Worm (Caenorhabditis elegans) whole organism, late embryonic: ENCODE data around the gene pmp-5.

ENCODE experiments used
- C08G9.2 ChIP-seq: sonication (generic microtip); optimal IDR thresholded peaks from 2 replicates; lab custom pipeline; 2016; ENCODE audit warnings: mild to moderate bottlenecking, missing genetic modification characterization, moderate library complexity, missing compliant biosample characterization
- C38D4.7 ChIP-seq: fragments of 200-800 bp; sonication (Bioruptor generic); optimal IDR thresholded peaks from 2 replicates; lab custom pipeline; 2018; ENCODE audit warnings: mild to moderate bottlenecking, missing genetic modification characterization, moderate library complexity, missing compliant biosample characterization
- F13H6.1 ChIP-seq: sonication (generic microtip); optimal IDR thresholded peaks from 2 replicates; lab custom pipeline; 2016; ENCODE audit warnings: missing genetic modification characterization, missing compliant biosample characterization
- K02D7.2 ChIP-seq: sonication (generic microtip); optimal IDR thresholded peaks from 2 replicates; lab custom pipeline; 2017; ENCODE audit warnings: mild to moderate bottlenecking, missing genetic modification characterization, missing compliant biosample characterization
- ama-1 ChIP-seq: fragments of 150-350 bp; optimal IDR thresholded peaks from 2 replicates; lab custom pipeline; 2014
- ceh-18 ChIP-seq: sonication (generic microtip); optimal IDR thresholded peaks from 2 replicates; lab custom pipeline; 2016; ENCODE audit warnings: missing genetic modification characterization, missing compliant biosample characterization
- ceh-19 ChIP-seq: fragments of 200-800 bp; sonication (Bioruptor generic); optimal IDR thresholded peaks from 2 replicates; lab custom pipeline; 2018; ENCODE audit warnings: mild to moderate bottlenecking, missing genetic modification characterization, missing compliant biosample characterization
- ceh-2 ChIP-seq: sonication (generic microtip); optimal IDR thresholded peaks from 2 replicates; lab custom pipeline; 2016; ENCODE audit warnings: missing genotype, missing genetic modification characterization, missing compliant biosample characterization
- ceh-31 ChIP-seq: sonication (generic microtip); optimal IDR thresholded peaks from 2 replicates; lab custom pipeline; 2016; ENCODE audit warnings: missing genetic modification characterization, missing compliant biosample characterization
- ceh-34 ChIP-seq: sonication (generic microtip); optimal IDR thresholded peaks from 2 replicates; lab custom pipeline; 2016; ENCODE audit warnings: mild to moderate bottlenecking, missing genetic modification characterization, missing compliant biosample characterization
- ceh-45 ChIP-seq: fragments of 200-800 bp; sonication (Bioruptor generic); IDR thresholded peaks from 2 replicates; pipeline ENCODE4 v1.3.6; 2022; ENCODE audit warnings: missing genetic modification reagents, missing genetic modification characterization, missing compliant biosample characterization
- che-1 ChIP-seq: sonication (generic microtip); optimal IDR thresholded peaks from 2 replicates; lab custom pipeline; 2016; ENCODE audit warnings: mild to moderate bottlenecking, missing genetic modification characterization, missing compliant biosample characterization
- dve-1 ChIP-seq: sonication (generic microtip); optimal IDR thresholded peaks from 2 replicates; lab custom pipeline; 2017; ENCODE audit warnings: antibody characterized with exemption, mild to moderate bottlenecking, missing genetic modification characterization, missing compliant biosample characterization
- elt-2 ChIP-seq: sonication (generic microtip); optimal IDR thresholded peaks from 2 replicates; lab custom pipeline; 2016; ENCODE audit warnings: missing genetic modification reagents, missing genetic modification characterization, missing compliant biosample characterization
- elt-4 ChIP-seq: sonication (generic microtip); optimal IDR thresholded peaks from 2 replicates; lab custom pipeline; 2016; ENCODE audit warnings: missing genetic modification characterization, missing compliant biosample characterization
- ets-4 ChIP-seq: sonication (generic microtip); optimal IDR thresholded peaks from 2 replicates; lab custom pipeline; 2016; ENCODE audit warnings: missing genetic modification characterization, missing compliant biosample characterization
- eyg-1 ChIP-seq: sonication (generic microtip); optimal IDR thresholded peaks from 2 replicates; lab custom pipeline; 2016; ENCODE audit warnings: missing genotype, missing genetic modification characterization, missing compliant biosample characterization
- fax-1 ChIP-seq: sonication (generic microtip); optimal IDR thresholded peaks from 2 replicates; lab custom pipeline; 2016; ENCODE audit warnings: missing genotype, missing genetic modification characterization, missing compliant biosample characterization
- hlh-6 ChIP-seq: sonication (generic microtip); optimal IDR thresholded peaks from 2 replicates; lab custom pipeline; 2016; ENCODE audit warnings: missing genotype, missing genetic modification characterization, missing compliant biosample characterization
- lim-6 ChIP-seq: sonication (generic microtip); optimal IDR thresholded peaks from 2 replicates; lab custom pipeline; 2016; ENCODE audit warnings: missing genetic modification characterization, missing compliant biosample characterization
- lin-11 ChIP-seq: fragments of 200-800 bp; sonication (Bioruptor generic); optimal IDR thresholded peaks from 2 replicates; lab custom pipeline; 2018; ENCODE audit warnings: mild to moderate bottlenecking, missing genetic modification characterization, missing compliant biosample characterization
- madf-2 ChIP-seq: sonication (generic microtip); optimal IDR thresholded peaks from 2 replicates; lab custom pipeline; 2017; ENCODE audit warnings: missing genetic modification characterization, missing compliant biosample characterization
- nfya-1 ChIP-seq: sonication (generic microtip); optimal IDR thresholded peaks from 2 replicates; lab custom pipeline; 2017; ENCODE audit warnings: missing genetic modification characterization, mild to moderate bottlenecking, missing compliant biosample characterization, antibody characterized with exemption, moderate library complexity
- nhr-11 ChIP-seq: fragments of 150-350 bp; optimal IDR thresholded peaks from 2 replicates; lab custom pipeline; 2014; ENCODE audit warnings: missing biosample characterization, missing genetic modification characterization
- nhr-232 ChIP-seq: sonication (generic microtip); optimal IDR thresholded peaks from 2 replicates; lab custom pipeline; 2016; ENCODE audit warnings: missing genetic modification characterization, missing compliant biosample characterization
- odd-2 ChIP-seq: sonication (generic microtip); optimal IDR thresholded peaks from 2 replicates; lab custom pipeline; 2017; ENCODE audit warnings: antibody characterized with exemption, mild to moderate bottlenecking, missing genetic modification characterization, missing compliant biosample characterization
- pat-9 ChIP-seq: fragments of 200-800 bp; sonication (Bioruptor generic); optimal IDR thresholded peaks from 2 replicates; lab custom pipeline; 2018; ENCODE audit warnings: mild to moderate bottlenecking, missing genetic modification characterization, moderate library complexity, missing compliant biosample characterization
- pax-1 ChIP-seq: fragments of 150-350 bp; optimal IDR thresholded peaks from 2 replicates; lab custom pipeline; 2014; ENCODE audit warnings: missing biosample characterization, missing genetic modification characterization
- pqm-1 ChIP-seq: sonication (generic microtip); optimal IDR thresholded peaks from 2 replicates; lab custom pipeline; 2016; ENCODE audit warnings: missing genetic modification characterization, missing compliant biosample characterization
- pros-1 ChIP-seq: fragments of 150-350 bp; optimal IDR thresholded peaks from 2 replicates; lab custom pipeline; 2014; ENCODE audit warnings: missing biosample characterization, missing genetic modification reagents, missing genetic modification characterization
- sdc-2 ChIP-seq: sonication (generic microtip); optimal IDR thresholded peaks from 2 replicates; lab custom pipeline; 2016; ENCODE audit warnings: missing genotype, missing genetic modification characterization, missing compliant biosample characterization
- sox-2 ChIP-seq: fragments of 200-800 bp; sonication (Bioruptor generic); IDR thresholded peaks from 2 replicates; pipeline ENCODE4 v1.3.6; 2022; ENCODE audit warnings: missing genetic modification reagents, missing genetic modification characterization, missing compliant biosample characterization
- sox-4 ChIP-seq: sonication (generic microtip); optimal IDR thresholded peaks from 2 replicates; lab custom pipeline; 2017; ENCODE audit warnings: mild to moderate bottlenecking, missing genetic modification characterization, inconsistent platforms, missing compliant biosample characterization
- tbx-2 ChIP-seq: sonication (generic microtip); optimal IDR thresholded peaks from 2 replicates; lab custom pipeline; 2016; ENCODE audit warnings: missing genetic modification characterization, missing compliant biosample characterization
- unc-3 ChIP-seq, 2 experiments: fragments of 200-800 bp in 1 of 2; sonication (Bioruptor generic) in 1 of 2; sonication (generic microtip) in 1 of 2; conservative IDR thresholded peaks in 1 of 2; optimal IDR thresholded peaks in 1 of 2; 2 replicates each; pipeline versions ENCODE4 v1.3.6 to Lab custom; 2016 to 2022; ENCODE audit warnings: missing compliant biosample characterization in 2 of 2, missing genetic modification characterization in 2 of 2, missing genetic modification reagents in 1 of 2
- unc-42 ChIP-seq: sonication (generic microtip); optimal IDR thresholded peaks from 2 replicates; lab custom pipeline; 2016; ENCODE audit warnings: missing genotype, missing genetic modification characterization, missing compliant biosample characterization
- unc-55 ChIP-seq: sonication (generic microtip); optimal IDR thresholded peaks from 2 replicates; lab custom pipeline; 2017; ENCODE audit warnings: missing biosample characterization, missing genetic modification reagents, missing genetic modification characterization
- unc-86 ChIP-seq: sonication (generic microtip); optimal IDR thresholded peaks from 2 replicates; lab custom pipeline; 2016; ENCODE audit warnings: missing genetic modification characterization, missing compliant biosample characterization

pmp-5 gene

DNA sequence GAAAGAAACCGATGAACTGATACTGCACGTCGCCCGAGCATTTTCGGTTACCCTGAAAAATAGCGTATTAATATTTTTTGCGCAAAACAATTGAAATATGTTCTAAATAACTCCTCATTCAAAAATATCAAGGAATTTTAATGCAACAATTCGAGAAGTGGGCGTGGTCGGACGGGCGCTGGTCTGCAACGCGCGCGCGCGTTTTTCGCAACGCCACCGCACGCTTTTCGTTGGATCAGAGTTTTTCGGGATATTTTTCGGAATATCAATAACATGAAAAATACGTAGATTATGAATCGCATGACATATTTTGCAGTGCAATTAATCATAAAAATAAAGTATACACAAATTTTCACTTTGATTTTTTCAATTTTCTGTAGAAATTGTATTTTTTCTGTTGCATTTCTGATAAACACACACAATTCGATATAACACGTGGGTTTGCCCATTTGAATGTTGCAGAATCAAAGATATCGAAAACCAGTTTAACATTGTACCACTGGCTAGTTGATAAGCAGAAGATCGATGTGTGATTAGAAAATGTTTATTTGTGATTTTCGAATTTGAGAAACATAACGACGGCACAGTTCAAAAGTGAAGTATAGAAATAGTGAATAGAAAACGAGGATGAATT is 43.6 kb upstream of the pmp-5 start, which contains the start of gene dlst-1 (continued):
- TF ChIP-seq elt-2 (tag; lab: Kevin White, UChicago), result peak; percentile 72
- peak; percentile 23 for TF ChIP-seq sdc-2 (tag; lab: Kevin White, UChicago)
- peak; percentile 62 for TF ChIP-seq madf-2 (tag; lab: Kevin White, UChicago)
- TF ChIP-seq pat-9 (tag; lab: Kevin White, UChicago), result peak; percentile 73
- peak; percentile 4 for TF ChIP-seq ceh-18
- no peak for TF ChIP-seq unc-86 (tag; lab: Kevin White, UChicago)
- peak; percentile 23 for TF ChIP-seq C38D4.7
- TF ChIP-seq lin-11 (tag; lab: Kevin White, UChicago), result peak; percentile 31

DNA sequence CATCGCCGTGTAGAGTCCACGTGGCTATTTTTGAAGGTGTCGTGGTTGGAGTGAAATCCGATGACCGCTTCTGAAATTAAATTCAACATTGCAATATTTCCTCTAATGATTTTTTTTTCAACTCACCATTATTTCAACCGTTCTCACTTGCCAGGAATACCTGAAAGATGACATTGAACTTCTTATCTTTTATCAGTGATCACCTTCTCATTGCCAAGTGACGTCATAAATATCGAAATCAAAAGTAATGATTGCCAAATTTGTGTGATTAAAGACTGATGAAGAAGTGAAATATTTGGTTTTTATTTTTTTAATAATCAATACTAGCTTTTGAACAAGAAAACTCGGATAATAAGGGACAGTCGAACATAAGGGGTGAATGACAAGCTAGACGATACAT is 41.2 kb upstream of the pmp-5 start, which contains the start of gene W02F12.4:
TSS of gene W02F12.4 (minus strand) at position 164 of the 400 bp plus-strand sequence.
- TF ChIP-seq elt-2 (tag; lab: Kevin White, UChicago), result peak; percentile 82
- TF ChIP-seq F13H6.1 (tag; lab: Kevin White, UChicago), result no peak

DNA sequence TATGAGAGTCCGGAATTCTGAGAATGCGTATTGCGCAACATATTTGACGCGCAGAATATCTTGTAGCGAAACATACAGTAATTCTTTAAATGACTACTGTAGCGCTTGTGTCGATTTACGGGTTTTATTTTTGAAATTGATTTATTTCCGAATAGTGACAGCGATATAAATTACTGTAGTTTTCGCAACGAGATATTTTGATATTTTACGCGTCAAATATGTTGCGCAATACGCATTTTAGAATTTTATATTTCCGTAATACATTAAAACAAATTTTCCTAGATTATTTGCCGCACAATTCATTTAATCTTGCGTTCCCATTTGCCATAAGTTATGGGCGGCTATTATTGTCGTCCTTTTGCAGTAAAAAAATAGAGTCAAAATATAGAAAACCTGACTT is 39.8 kb upstream of the pmp-5 start:
- no peak for TF ChIP-seq F13H6.1 (tag; lab: Kevin White, UChicago)
- TF ChIP-seq unc-86 (tag; lab: Kevin White, UChicago), result no peak
- TF ChIP-seq ceh-19 (GFP tag; lab: Kevin White, UChicago), result no peak
- no peak for TF ChIP-seq unc-3 (GFP tag; conservative IDR thresholded peaks at IDR 0.05; lab: Robert Waterston, UW)
- no peak for TF ChIP-seq unc-3 (tag; optimal IDR thresholded peaks at IDR 0.05; lab: Kevin White, UChicago)
- no peak for TF ChIP-seq madf-2 (tag; lab: Kevin White, UChicago)
- TF ChIP-seq fax-1 (tag; lab: Kevin White, UChicago), result no peak
- TF ChIP-seq nhr-11 (tag; lab: Kevin White, UChicago), result no peak
- no peak for TF ChIP-seq pax-1 (tag; lab: Kevin White, UChicago)

DNA sequence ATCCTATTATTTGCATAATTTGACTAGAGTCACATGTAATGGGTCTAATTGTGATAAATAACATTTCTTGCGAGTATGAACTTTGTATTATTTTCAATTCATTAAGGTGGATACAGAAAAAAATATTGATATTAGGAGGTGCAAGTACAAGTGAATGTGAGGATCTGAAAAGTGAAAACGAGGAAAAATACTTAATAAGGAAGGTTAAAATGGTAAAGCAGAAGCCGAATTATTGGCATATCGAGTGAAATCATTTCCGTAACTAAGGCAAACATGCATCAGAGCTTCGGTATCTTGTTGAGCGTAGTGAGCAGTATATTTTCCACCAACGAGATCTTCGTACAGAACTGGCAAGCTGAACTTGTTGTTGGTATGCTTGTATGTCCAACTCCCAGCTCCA is 38.9 kb upstream of the pmp-5 start:
- TF ChIP-seq C38D4.7 (no peak), elt-4 (no peak), ama-1 (no peak), unc-55 (GFP tag; lab: Kevin White, UChicago) (no peak), fax-1 (tag; lab: Kevin White, UChicago) (no peak), madf-2 (tag; lab: Kevin White, UChicago) (no peak), sox-2 (GFP tag; lab: Robert Waterston, UW) (no peak), nfya-1 (tag; lab: Kevin White, UChicago) (no peak), C08G9.2 (tag; lab: Kevin White, UChicago) (no peak), ets-4 (tag; lab: Kevin White, UChicago) (no peak), unc-42 (tag; lab: Kevin White, UChicago) (no peak), ceh-19 (GFP tag; lab: Kevin White, UChicago) (no peak), ceh-2 (no peak), dve-1 (tag; lab: Kevin White, UChicago) (no peak)

DNA sequence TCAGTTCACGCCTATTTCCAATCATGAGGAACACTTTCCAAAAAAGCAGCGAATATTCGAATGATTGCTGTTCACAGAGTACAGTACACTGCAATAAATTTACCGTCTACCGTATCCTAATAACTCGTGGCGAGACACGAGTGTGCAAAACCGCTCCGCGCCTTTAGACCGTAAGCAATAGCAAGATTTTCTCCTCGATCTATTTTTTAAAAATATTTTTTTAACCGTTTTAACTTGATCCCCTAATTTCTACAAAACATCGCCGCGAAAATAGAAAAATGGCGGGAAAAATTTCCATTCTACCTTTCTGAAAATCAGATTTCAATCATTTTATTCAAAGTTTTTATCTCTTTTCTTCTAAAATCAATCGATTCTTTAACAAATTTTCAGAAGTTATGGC is 37.1 kb upstream of the pmp-5 start, which contains the start of gene era-1:
TSS of gene era-1 (plus strand) at position 366 of the 400 bp plus-strand sequence.
- TF ChIP-seq lim-6 (tag; lab: Kevin White, UChicago) (no peak), unc-3 (GFP tag; conservative IDR thresholded peaks at IDR 0.05; lab: Robert Waterston, UW) (no peak), unc-3 (tag; optimal IDR thresholded peaks at IDR 0.05; lab: Kevin White, UChicago) (no peak), pax-1 (tag; lab: Kevin White, UChicago) (no peak), nfya-1 (tag; lab: Kevin White, UChicago) (no peak), sox-4 (tag; lab: Kevin White, UChicago) (no peak), unc-55 (GFP tag; lab: Kevin White, UChicago) (no peak), tbx-2 (no peak), pros-1 (no peak), ceh-31 (tag; lab: Kevin White, UChicago) (no peak), K02D7.2 (tag; lab: Kevin White, UChicago) (no peak), nhr-232 (tag; lab: Kevin White, UChicago) (no peak), ceh-45 (GFP tag; lab: Robert Waterston, UW) (no peak), pqm-1 (tag; lab: Kevin White, UChicago) (no peak), unc-86 (tag; lab: Kevin White, UChicago) (no peak), ceh-34 (tag; lab: Kevin White, UChicago) (no peak), odd-2 (tag; lab: Kevin White, UChicago) (no peak), hlh-6 (no peak), eyg-1 (tag; lab: Kevin White, UChicago) (no peak), ceh-2 (no peak), che-1 (no peak)
